Worm (Caenorhabditis elegans) whole organism, L3 larva: Measurements from ENCODE around the gene Y43F8B.14.

Experiments
- ama-1 ChIP-seq: fragments of 150-350 bp; optimal IDR thresholded peaks from 2 replicates; lab custom pipeline; 2018
- hmg-11 ChIP-seq: sonication (generic microtip); optimal IDR thresholded peaks from 2 replicates; lab custom pipeline; 2016; ENCODE audit warnings: missing genetic modification characterization, missing compliant biosample characterization
- lsy-12 ChIP-seq: sonication (generic microtip); optimal IDR thresholded peaks from 2 replicates; lab custom pipeline; 2016; ENCODE audit warnings: mild to moderate bottlenecking, missing genetic modification characterization, missing compliant biosample characterization
- nhr-237 ChIP-seq: fragments of 150-350 bp; optimal IDR thresholded peaks from 2 replicates; lab custom pipeline; 2014; ENCODE audit warnings: missing biosample characterization, missing genetic modification characterization
- pqm-1 ChIP-seq: fragments of 150-350 bp; optimal IDR thresholded peaks from 2 replicates; lab custom pipeline; 2017; ENCODE audit warnings: missing biosample characterization, missing genetic modification characterization, inconsistent platforms
- zag-1 ChIP-seq: fragments of 150-350 bp; optimal IDR thresholded peaks from 2 replicates; lab custom pipeline; 2014; ENCODE audit warnings: missing biosample characterization, missing genetic modification characterization

- TF ChIP-seq ama-1 (lab: Kevin White, UChicago) (no peak), hmg-11 (tag; lab: Kevin White, UChicago) (no peak), nhr-237 (tag; lab: Kevin White, UChicago) (no peak), pqm-1 (tag; lab: Kevin White, UChicago) (no peak), lsy-12 (tag; lab: Kevin White, UChicago) (no peak), zag-1 (tag; lab: Kevin White, UChicago) (no peak)
Observed at ce11 chrV:19429605-19430004, 26.2 kb downstream of the Y43F8B.14 start.
